Fruit fly (Drosophila melanogaster): ENCODE data around the gene Prp5.

Gene Prp5

dm6 chrX:15364467-15364866, 19.5 kb downstream of the Prp5 start:
- TF ChIP-seq CG6854 (GFP tag; optimal IDR thresholded peaks at IDR 0.05) (no peak), acj6 (GFP tag; optimal IDR thresholded peaks at IDR 0.05) (peak; percentile 47), Blimp-1 (GFP tag; optimal IDR thresholded peaks at IDR 0.05) (no peak), CG10669 (GFP tag; optimal IDR thresholded peaks at IDR 0.05) (peak; percentile 4), svp (GFP tag) (peak; percentile 55), Eip75B (GFP tag; optimal IDR thresholded peaks at IDR 0.05) (no peak), CG16779 (tag; optimal IDR thresholded peaks at IDR 0.05) (no peak)

- no peak for TF ChIP-seq Sox102F (GFP tag; optimal IDR thresholded peaks at IDR 0.05)
- TF ChIP-seq CG10631 (GFP tag; optimal IDR thresholded peaks at IDR 0.05), result no peak
- TF ChIP-seq CG6276 (GFP tag; optimal IDR thresholded peaks at IDR 0.05), result no peak
- no peak for TF ChIP-seq Ets21C (GFP tag; optimal IDR thresholded peaks at IDR 0.05)
- no peak for TF ChIP-seq Hr38 (GFP tag; optimal IDR thresholded peaks at IDR 0.05)
- no peak for TF ChIP-seq CG10669 (GFP tag; optimal IDR thresholded peaks at IDR 0.05)
- TF ChIP-seq Met (GFP tag; optimal IDR thresholded peaks at IDR 0.05), result no peak
- TF ChIP-seq CG34406 (GFP tag; optimal IDR thresholded peaks at IDR 0.05), result no peak
- TF ChIP-seq salr (GFP tag; optimal IDR thresholded peaks at IDR 0.05), result no peak
- TF ChIP-seq CG8632 (GFP tag; optimal IDR thresholded peaks at IDR 0.05), result no peak
- TF ChIP-seq fkh (GFP tag; optimal IDR thresholded peaks at IDR 0.05), result no peak
These were observed 25.1 kb downstream of the Prp5 start for dm6 chrX:15370103-15370502.

dm6 chrX:15379014-15379491, 34.1 kb downstream of the Prp5 start, which contains the start of gene acj6:
Gene acj6, minus strand, starts transcription at chrX:15379064.
- TF ChIP-seq CG7368 (GFP tag; optimal IDR thresholded peaks at IDR 0.05) (no peak), vri (GFP tag; optimal IDR thresholded peaks at IDR 0.05) (no peak), CG6163 (GFP tag; IDR thresholded peaks at IDR 0.05) (no peak), CG31627 (GFP tag; optimal IDR thresholded peaks at IDR 0.05) (no peak), CG6808 (GFP tag; optimal IDR thresholded peaks at IDR 0.05) (no peak), topi (GFP tag; optimal IDR thresholded peaks at IDR 0.05) (no peak), esn (GFP tag; optimal IDR thresholded peaks at IDR 0.05) (no peak), Eip75B (GFP tag; optimal IDR thresholded peaks at IDR 0.05) (no peak), CG16779 (tag; optimal IDR thresholded peaks at IDR 0.05) (no peak), spab (GFP tag; optimal IDR thresholded peaks at IDR 0.05) (no peak)

dm6 chrX:15380207-15380606, 35.2 kb downstream of the Prp5 start:
- TF ChIP-seq Sox14 (GFP tag; optimal IDR thresholded peaks at IDR 0.05) (no peak), CG1621 (tag; optimal IDR thresholded peaks at IDR 0.05) (no peak), CG15336 (GFP tag; IDR thresholded peaks at IDR 0.05) (no peak), acj6 (GFP tag; optimal IDR thresholded peaks at IDR 0.05) (no peak), eg (GFP tag; IDR thresholded peaks at IDR 0.05) (no peak), spab (GFP tag; optimal IDR thresholded peaks at IDR 0.05) (no peak), CG9139 (GFP tag; optimal IDR thresholded peaks at IDR 0.05) (no peak), CG16779 (tag; optimal IDR thresholded peaks at IDR 0.05) (no peak), fkh (GFP tag; optimal IDR thresholded peaks at IDR 0.05) (no peak), salr (GFP tag; optimal IDR thresholded peaks at IDR 0.05) (no peak), fd85E (GFP tag; optimal IDR thresholded peaks at IDR 0.05) (no peak), CG8119 (GFP tag; IDR thresholded peaks at IDR 0.05) (no peak)

dm6 chrX:15383513-15384373, 38.8 kb downstream of the Prp5 start:
- no peak for TF ChIP-seq Hr39 (GFP tag; optimal IDR thresholded peaks at IDR 0.05)
- peak; percentile 38 for TF ChIP-seq Hr4 (GFP tag; optimal IDR thresholded peaks at IDR 0.05)
- TF ChIP-seq svp (GFP tag), result peak; percentile 8
- peak; percentile 24 for TF ChIP-seq Ets96B (tag; optimal IDR thresholded peaks at IDR 0.05)
- TF ChIP-seq Hr38 (GFP tag; optimal IDR thresholded peaks at IDR 0.05), result no peak
- TF ChIP-seq CG10631 (GFP tag; optimal IDR thresholded peaks at IDR 0.05), result no peak
- 0 out of 3 replicates have a peak, but pooled peaks have one; percentile 25 for TF ChIP-seq CG8119 (GFP tag; IDR thresholded peaks at IDR 0.05)
- TF ChIP-seq Met (GFP tag; optimal IDR thresholded peaks at IDR 0.05), result no peak
- TF ChIP-seq lz (GFP tag; optimal IDR thresholded peaks at IDR 0.05), result no peak
- no peak for TF ChIP-seq CG6808 (GFP tag; optimal IDR thresholded peaks at IDR 0.05)
- no peak for TF ChIP-seq Eip93F (GFP tag; optimal IDR thresholded peaks at IDR 0.05)
- TF ChIP-seq salr (GFP tag; optimal IDR thresholded peaks at IDR 0.05), result no peak
- TF ChIP-seq CG8319 (GFP tag; optimal IDR thresholded peaks at IDR 0.05), result no peak
- TF ChIP-seq fd59A (GFP tag; optimal IDR thresholded peaks at IDR 0.05), result no peak
- no peak for TF ChIP-seq spab (GFP tag; optimal IDR thresholded peaks at IDR 0.05)
- TF ChIP-seq Eip78C (GFP tag), result peak; percentile 53
- TF ChIP-seq Blimp-1 (GFP tag; optimal IDR thresholded peaks at IDR 0.05), result no peak
- TF ChIP-seq CG34406 (GFP tag; optimal IDR thresholded peaks at IDR 0.05), result no peak
- no peak for TF ChIP-seq ss (GFP tag; optimal IDR thresholded peaks at IDR 0.05)
